Worm (Caenorhabditis elegans) whole organism, dauer: ENCODE measurements around the gene F55B11.5.

ENCODE experiments used
- unc-62 ChIP-seq: sonication (generic microtip); optimal IDR thresholded peaks from 2 replicates; lab custom pipeline; 2017; ENCODE audit warnings: missing biosample characterization, missing genetic modification reagents, missing genetic modification characterization

F55B11.5 gene

DNA sequence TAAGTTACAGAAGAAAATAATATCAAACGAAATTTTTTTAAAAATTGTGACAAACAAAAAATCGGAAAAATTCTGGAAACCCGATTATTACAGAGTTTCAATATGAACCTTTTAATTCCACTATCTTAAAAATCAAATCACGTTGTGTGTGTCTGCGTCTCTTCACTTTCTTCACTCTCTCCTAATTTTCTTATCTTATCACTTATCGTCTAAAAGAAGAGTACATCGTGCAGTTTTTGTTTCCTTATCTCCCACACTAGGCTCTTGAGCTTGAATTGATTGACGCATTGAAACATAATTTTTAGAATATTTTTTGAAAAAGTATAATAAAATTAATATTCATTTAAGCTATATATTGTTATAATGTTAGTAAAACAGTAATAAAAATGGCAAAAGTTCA is 13.3 kb upstream of the F55B11.5 start:
- no peak for TF ChIP-seq unc-62 (GFP tag; lab: Kevin White, UChicago)

DNA sequence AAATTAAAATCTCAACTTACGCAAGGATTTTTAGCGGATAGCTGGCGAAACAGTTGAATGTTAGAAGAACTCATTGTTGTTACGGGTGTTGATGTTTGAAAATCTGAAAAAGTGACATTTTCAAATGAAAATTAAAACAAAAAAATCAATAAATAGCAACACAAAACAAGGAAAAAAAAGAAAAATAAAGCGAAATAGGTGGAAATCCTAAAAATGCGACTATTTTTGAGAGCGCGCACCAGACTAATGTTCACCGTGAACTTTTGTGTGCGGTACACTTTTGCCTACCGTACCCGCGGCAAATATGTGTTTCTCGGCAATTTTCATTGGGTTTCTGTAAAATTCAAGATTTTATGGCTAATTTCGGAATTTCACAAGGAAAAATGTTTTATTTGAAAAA is 10.4 kb upstream of the F55B11.5 start, which contains the start of gene F55B11.6:
Gene F55B11.6, minus strand, starts transcription at position 101 of the 400 bp plus-strand sequence.
- no peak for TF ChIP-seq unc-62 (GFP tag; lab: Kevin White, UChicago)

DNA sequence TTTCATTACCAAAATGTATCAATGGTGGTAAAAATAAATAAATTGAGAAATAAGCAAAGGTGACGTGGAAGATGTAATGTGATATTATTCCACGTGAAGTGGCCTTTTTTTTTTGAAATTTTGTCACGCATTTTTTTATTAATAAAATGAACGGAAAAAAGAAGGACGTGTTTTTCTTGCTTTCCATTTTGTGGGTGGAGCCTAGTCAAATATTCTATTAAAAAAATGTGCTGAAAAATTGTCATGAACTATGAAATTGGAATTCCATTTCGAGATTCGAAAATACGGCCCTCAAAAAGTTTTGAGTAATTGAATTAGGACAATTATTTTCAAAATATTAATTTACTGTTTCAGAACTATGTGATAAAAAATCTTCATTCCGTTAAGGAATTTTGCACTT is 5.6 kb upstream of the F55B11.5 start, which contains the start of gene F55B11.7:
Gene F55B11.7, minus strand, starts transcription at position 101 of the 400 bp plus-strand sequence.
- no peak for TF ChIP-seq unc-62 (GFP tag; lab: Kevin White, UChicago)

DNA sequence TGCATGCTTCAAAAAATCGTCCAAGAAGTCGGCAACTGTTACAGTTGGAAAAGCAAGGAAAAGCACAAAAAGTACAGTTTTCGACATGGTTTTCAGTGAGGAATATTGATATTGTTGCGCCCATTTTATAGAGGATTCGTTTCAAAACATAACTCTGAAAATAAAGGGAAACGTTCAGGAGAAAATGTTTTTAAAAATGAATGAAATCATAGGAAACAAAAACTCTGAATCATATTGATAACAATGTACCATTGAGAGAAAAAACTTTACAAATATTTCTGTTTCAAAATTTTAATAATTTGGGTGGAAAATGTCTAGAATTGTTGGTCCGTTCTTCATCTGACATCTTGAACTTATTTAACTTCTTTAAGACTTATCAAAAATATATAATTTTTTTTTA is 4.3 kb upstream of the F55B11.5 start, which contains the start of gene F55B11.2:
Gene F55B11.2, minus strand, starts transcription at position 101 of the 400 bp plus-strand sequence.
- TF ChIP-seq unc-62 (GFP tag; lab: Kevin White, UChicago) = no peak

DNA sequence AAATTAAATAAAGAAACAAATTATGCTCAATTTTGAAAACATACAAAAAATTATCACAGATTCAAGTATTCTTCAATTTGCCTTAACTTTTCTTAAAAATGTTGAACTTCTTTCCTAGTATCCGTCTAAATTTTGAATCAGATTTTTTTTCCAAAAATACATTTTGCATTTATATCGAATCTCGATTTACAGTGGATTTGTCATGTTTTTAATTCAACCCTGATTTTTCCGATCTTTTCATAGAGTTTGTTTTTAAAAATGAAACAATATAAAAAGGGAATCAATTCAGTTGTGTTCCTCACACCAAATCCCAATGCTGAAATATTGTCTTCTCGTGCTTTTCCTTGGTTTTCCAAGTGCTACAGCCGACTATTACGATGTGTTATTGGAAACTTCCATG is 3.1 kb upstream of the F55B11.5 start, which contains the start of gene F55B11.3:
Gene F55B11.3, plus strand, starts transcription at position 301 of the 400 bp plus-strand sequence.
- no peak for TF ChIP-seq unc-62 (GFP tag; lab: Kevin White, UChicago)

DNA sequence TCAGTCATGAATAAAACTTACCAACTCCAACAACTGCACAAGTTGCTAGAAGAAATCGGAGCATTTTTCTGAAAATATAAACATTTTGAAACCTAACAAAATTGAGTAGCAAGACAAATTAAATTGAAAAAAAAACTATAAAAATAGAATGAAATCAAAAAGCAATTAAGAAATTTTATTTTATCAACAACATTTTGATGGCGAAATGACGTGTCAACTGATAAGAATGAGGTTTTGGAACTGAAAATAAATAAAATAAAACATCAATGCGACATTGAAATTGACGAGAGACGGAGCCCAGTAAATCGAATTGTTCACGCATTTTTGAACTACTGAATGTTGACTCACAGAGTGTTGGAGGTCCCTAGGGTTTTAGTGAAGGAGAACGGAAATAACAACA is 3.4 kb downstream of the F55B11.5 start, which contains the start of gene F55B11.4:
Gene F55B11.4, minus strand, starts transcription at position 68 of the 400 bp plus-strand sequence.
- no peak for TF ChIP-seq unc-62 (GFP tag; lab: Kevin White, UChicago)

DNA sequence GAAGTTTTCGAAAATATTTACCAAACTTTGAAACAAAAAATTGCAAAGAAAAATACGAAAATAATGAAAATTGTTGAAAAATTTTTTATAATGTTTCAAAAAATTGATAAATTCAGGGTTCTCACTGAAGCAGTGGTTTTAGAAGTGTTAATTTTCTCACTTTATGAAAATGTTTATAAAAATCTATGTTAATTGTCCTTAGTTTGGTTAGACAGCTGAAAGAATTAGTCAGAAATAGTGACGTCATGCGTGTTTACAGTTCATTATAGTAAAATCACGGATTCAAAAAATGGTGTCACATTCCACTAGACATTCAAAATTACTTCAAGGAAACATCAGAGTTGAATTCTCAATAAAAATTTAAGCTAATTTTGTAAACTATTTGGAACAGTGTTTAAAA is 8.4 kb downstream of the F55B11.5 start:
- no peak for TF ChIP-seq unc-62 (GFP tag; lab: Kevin White, UChicago)

DNA sequence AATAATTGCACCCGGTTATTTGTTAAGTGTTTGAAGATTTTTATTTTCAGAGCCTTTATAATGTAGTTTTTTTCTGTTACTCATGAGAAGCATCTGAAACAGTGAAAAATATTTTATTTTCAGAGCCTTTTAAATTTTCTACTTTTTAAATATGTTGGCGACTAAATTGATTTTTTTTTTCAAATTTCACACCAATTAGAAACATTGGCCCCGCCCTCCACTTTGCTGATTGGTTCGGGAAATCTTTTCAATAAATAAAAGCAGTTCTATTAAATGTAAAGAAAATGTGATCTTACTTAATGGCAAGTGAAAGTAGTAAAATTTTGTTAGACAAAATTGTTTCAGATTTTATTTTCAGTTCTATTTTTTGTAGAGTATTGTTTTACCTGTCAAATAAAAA is 9.9 kb downstream of the F55B11.5 start:
- TF ChIP-seq unc-62 (GFP tag; lab: Kevin White, UChicago) = no peak

DNA sequence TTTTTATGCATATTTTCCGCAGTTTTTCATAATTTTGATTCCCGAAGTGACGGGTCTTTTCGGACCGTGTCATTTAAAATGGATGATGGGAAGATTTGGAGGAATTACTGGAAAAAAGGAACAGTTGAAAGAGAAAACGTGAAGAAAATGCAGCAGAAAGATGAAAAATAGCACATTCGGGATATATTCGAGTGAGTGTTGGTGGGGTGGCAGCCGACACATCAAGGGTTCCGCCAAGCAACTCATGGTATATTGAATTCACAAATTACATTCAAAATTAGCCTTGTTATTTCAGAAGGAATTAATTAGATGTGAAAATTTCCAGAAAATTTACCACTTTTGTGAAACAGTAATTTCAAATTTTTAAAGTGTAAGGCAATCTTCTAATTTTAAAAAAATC is 16.6 kb downstream of the F55B11.5 start, which contains the start of gene tra-3:
Gene tra-3, minus strand, starts transcription at position 107 of the 400 bp plus-strand sequence.
- no peak for TF ChIP-seq unc-62 (GFP tag; lab: Kevin White, UChicago)

DNA sequence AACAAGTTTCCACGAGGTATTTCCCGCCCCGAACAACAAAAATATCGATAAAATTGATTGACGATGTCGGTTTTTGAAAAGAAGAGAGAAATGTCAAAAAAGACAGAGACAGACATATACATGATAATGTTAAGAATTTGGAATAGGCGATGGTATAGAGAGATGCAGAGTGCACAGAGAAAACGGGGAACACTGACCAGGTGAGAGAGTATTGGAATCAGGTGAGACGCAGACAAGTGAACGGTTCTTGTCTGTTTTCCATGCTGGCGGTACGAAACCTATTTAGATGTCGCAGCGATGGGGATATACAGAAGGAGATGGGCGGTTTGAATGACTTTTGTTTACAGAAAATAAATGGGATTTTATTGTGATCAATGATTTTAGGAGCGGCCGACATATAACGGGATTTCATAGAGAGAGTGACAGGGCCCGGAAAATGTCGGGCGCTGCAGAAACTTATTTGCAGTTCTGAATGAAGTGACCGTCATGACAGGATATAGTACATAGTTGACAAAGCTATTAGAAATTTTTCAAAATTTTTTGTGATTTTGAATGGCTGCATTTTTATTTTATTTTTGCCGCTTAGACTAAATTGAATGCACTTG is 17.8 kb downstream of the F55B11.5 start:
- no peak for TF ChIP-seq unc-62 (GFP tag; lab: Kevin White, UChicago)

DNA sequence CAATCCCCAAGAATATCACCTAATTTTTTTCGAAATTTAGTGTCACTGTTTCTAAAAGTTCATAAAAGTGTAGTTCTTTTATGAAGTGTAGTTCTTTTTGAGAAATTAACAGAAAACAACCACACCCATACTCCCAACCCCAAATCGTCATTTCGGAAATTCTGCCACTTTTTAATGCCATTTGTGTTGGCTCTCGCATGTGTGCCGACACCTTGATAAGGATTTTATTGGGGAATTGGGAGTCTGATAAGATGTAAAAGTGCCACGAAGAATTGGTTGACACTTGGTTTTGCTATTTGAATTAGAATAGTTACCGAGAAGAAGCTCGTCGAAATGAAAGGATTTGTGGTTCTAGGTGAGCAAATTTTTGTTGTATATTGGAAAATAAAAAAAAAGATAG is 29.2 kb downstream of the F55B11.5 start, which contains the start of gene nspg-9:
Gene nspg-9, plus strand, starts transcription at position 234 of the 400 bp plus-strand sequence.
- TF ChIP-seq unc-62 (GFP tag; lab: Kevin White, UChicago) = no peak

DNA sequence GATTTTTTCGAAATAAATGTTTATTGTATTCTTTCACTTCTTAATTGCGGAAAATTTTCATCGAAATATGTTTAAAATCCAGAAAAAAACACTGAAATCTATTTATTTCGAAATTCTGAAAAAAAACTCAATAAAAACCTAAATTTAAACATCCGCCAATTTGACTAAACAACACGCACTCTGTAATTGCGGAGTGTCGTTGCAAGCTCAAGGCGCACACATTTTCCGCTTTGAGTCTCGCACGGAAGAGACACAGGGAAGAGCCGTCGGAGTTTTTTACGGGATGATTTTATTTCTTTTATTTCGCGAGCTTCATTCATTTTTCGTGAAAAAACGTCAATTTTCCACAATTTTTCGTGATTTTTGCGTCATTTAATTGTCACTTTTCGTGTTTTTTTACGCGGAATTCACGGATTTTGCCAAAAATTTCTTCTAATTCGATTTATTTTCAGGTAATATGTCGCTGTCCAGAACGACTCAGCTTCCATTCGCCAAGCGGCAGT is 36.6 kb downstream of the F55B11.5 start, which contains the start of gene dld-1:
Gene dld-1, plus strand, starts transcription at position 453 of the 503 bp plus-strand sequence.
- no peak for TF ChIP-seq unc-62 (GFP tag; lab: Kevin White, UChicago)

DNA sequence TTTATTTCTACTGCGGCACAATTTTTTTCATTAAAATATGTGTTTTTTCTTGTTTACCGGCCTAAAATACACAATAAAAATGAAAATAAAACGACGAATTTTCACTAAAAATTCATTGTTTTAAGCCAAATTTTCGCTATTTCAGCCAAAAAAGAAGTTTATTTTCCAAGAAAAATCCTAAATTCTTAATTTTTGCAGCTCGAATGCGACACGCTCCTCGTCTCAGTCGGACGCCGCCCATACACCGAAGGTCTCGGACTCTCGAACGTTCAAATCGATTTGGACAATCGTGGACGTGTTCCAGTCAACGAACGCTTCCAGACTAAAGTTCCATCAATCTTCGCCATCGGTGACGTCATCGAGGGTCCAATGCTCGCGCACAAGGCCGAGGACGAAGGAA is 38.6 kb downstream of the F55B11.5 start:
- TF ChIP-seq unc-62 (GFP tag; lab: Kevin White, UChicago) = no peak

DNA sequence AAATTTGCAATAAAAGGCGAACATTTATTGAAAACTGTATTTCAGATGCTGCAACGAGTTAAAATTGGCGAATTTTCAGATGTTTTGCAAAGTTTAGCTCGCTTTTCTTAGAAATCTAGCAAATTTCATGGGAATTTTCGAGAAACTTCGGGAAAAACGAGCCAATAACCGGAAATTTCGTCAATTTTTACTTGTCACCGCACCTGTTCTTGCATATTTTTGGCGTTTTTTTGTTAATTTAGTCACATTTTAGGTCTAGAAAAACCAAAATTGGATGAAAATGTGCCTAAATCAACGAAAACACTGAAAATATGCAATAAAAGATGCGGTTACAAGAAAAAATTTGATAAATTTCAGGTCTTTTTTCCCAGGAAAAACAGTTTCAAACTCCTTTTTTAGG is 39.3 kb downstream of the F55B11.5 start:
- TF ChIP-seq unc-62 (GFP tag; lab: Kevin White, UChicago) = no peak

DNA sequence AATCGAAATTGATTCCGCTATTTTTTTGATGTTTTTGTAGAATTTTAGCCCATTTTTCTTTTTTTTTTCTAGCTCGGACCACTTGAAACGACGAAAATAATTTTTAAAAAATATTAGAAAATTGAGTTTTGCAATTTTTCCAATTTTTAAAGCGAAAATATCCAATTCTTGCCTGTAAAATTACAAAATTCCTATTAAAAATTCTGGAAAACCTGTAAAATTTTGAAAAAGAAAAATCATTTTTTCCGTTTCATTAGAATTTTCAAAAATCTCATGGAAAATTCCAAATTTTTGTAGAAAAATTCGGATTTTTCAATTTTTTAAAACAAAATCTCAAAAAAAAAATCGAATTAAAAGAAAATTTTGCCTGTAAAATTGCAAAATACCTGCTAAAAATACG is 41.5 kb downstream of the F55B11.5 start:
- TF ChIP-seq unc-62 (GFP tag; lab: Kevin White, UChicago) = no peak
